Fruit fly (Drosophila melanogaster) whole organism, embryonic: ENCODE data around the gene CG15888.

Source experiments
- Aef1 ChIP-seq: fragments of 200-800 bp; sonication (Bioruptor generic); IDR thresholded peaks from 3 replicates; pipeline ENCODE4 v1.3.6; 2022; ENCODE audit warnings: missing biosample characterization, missing genetic modification characterization
- BEAF-32 ChIP-seq: fragments of 200-800 bp; sonication (Bioruptor generic); optimal IDR thresholded peaks from 3 replicates; lab custom pipeline; 2017; ENCODE audit warnings: missing biosample characterization, missing genetic modification characterization, mild to moderate bottlenecking, moderate library complexity, missing genetic modification reagents
- CG10147 ChIP-seq: fragments of 200-800 bp; sonication (Bioruptor generic); optimal IDR thresholded peaks from 2 replicates; lab custom pipeline; 2019; ENCODE audit warnings: missing biosample characterization, mild to moderate bottlenecking, missing genetic modification characterization, moderate library complexity
- CG11398 ChIP-seq: fragments of 200-800 bp; sonication (Bioruptor generic); optimal IDR thresholded peaks from 2 replicates; lab custom pipeline; 2016; ENCODE audit warnings: missing biosample characterization, missing genetic modification characterization
- CG12104 ChIP-seq: fragments of 200-800 bp; sonication (Bioruptor generic); optimal IDR thresholded peaks from 3 replicates; lab custom pipeline; 2016; ENCODE audit warnings: missing biosample characterization, missing genetic modification characterization
- CG14667 ChIP-seq: fragments of 200-800 bp; sonication (Bioruptor generic); IDR thresholded peaks from 2 replicates; pipeline ENCODE4 v1.3.6; 2022; ENCODE audit warnings: missing biosample characterization, missing genetic modification characterization
- CG14965 ChIP-seq: fragments of 200-800 bp; sonication (Bioruptor generic); optimal IDR thresholded peaks from 2 replicates; lab custom pipeline; 2016; ENCODE audit warnings: missing biosample characterization, missing genetic modification characterization, borderline replicate concordance
- CG1529 ChIP-seq: fragments of 200-800 bp; sonication (Bioruptor generic); optimal IDR thresholded peaks from 3 replicates; lab custom pipeline; 2018; ENCODE audit warnings: missing biosample characterization, missing genetic modification characterization
- CG17359 ChIP-seq: fragments of 200-800 bp; sonication (Bioruptor generic); optimal IDR thresholded peaks from 3 replicates; lab custom pipeline; 2018; ENCODE audit warnings: missing biosample characterization, mild to moderate bottlenecking, missing genetic modification characterization, moderate library complexity
- CG17385 ChIP-seq: fragments of 200-800 bp; sonication (Bioruptor generic); optimal IDR thresholded peaks from 3 replicates; lab custom pipeline; 2018; ENCODE audit warnings: missing biosample characterization, mild to moderate bottlenecking, missing genetic modification characterization
- CG18476 ChIP-seq: fragments of 200-800 bp; sonication (Bioruptor generic); optimal IDR thresholded peaks from 2 replicates; lab custom pipeline; 2016; ENCODE audit warnings: missing biosample characterization, mild to moderate bottlenecking, missing genetic modification characterization
- CG18619 ChIP-seq: fragments of 200-800 bp; sonication (Bioruptor generic); optimal IDR thresholded peaks from 3 replicates; lab custom pipeline; 2017; ENCODE audit warnings: missing biosample characterization, mild to moderate bottlenecking, missing genetic modification characterization
- CG30403 ChIP-seq: fragments of 200-800 bp; sonication (Bioruptor generic); optimal IDR thresholded peaks from 3 replicates; lab custom pipeline; 2016; ENCODE audit warnings: missing biosample characterization, missing genetic modification characterization
- CG3838 ChIP-seq: fragments of 200-800 bp; sonication (Bioruptor generic); optimal IDR thresholded peaks from 3 replicates; lab custom pipeline; 2016; ENCODE audit warnings: missing biosample characterization, missing genetic modification characterization
- CG3847 ChIP-seq: fragments of 200-800 bp; sonication (Bioruptor generic); IDR thresholded peaks from 2 replicates; pipeline ENCODE4 v1.3.6; 2022; ENCODE audit warnings: missing biosample characterization, missing genetic modification characterization
- CG4360 ChIP-seq: fragments of 200-800 bp; sonication (Bioruptor generic); IDR thresholded peaks from 2 replicates; pipeline ENCODE4 v1.3.6; 2022; ENCODE audit warnings: missing biosample characterization, missing genetic modification characterization
- CG8359 ChIP-seq: fragments of 200-800 bp; sonication (Bioruptor generic); optimal IDR thresholded peaks from 2 replicates; lab custom pipeline; 2017; ENCODE audit warnings: missing biosample characterization, mild to moderate bottlenecking, missing genetic modification characterization, borderline replicate concordance
- CG9932 ChIP-seq: fragments of 200-800 bp; sonication (Bioruptor generic); IDR thresholded peaks from 2 replicates; pipeline ENCODE4 v1.3.6; 2022; ENCODE audit warnings: missing biosample characterization, missing genetic modification characterization
- D ChIP-seq, 2 experiments: fragments of 200-800 bp in 1 of 2; fragments of >200 bp in 1 of 2; sonication (Bioruptor generic) in 1 of 2; optimal IDR thresholded peaks; 2 replicates in 1 of 2; 3 replicates in 1 of 2; lab custom pipeline; 2017; ENCODE audit warnings: mild to moderate bottlenecking in 1 of 2, missing biosample characterization in 1 of 2, missing genetic modification characterization in 1 of 2, missing genetic modification reagents in 1 of 2
- E2f1 ChIP-seq: fragments of 200-800 bp; sonication (Bioruptor generic); IDR thresholded peaks from 2 replicates; pipeline ENCODE4 v1.3.6; 2022; ENCODE audit warnings: missing biosample characterization, missing genetic modification characterization
- Eip74EF ChIP-seq, 2 experiments: fragments of 200-800 bp in 1 of 2; fragments of >200 bp in 1 of 2; sonication (Bioruptor generic) in 1 of 2; optimal IDR thresholded peaks; 2 replicates each; lab custom pipeline; 2017 to 2019; ENCODE audit warnings: missing biosample characterization in 2 of 2, missing genetic modification characterization in 2 of 2, mild to moderate bottlenecking in 1 of 2, moderate library complexity in 1 of 2
- Ets65A ChIP-seq: fragments of 200-800 bp; sonication (Bioruptor generic); peaks from one replicate; lab custom pipeline; 2016; ENCODE audit warnings: missing biosample characterization, missing genetic modification characterization
- MTF-1 ChIP-seq: fragments of 200-800 bp; sonication (Bioruptor generic); optimal IDR thresholded peaks from 2 replicates; lab custom pipeline; 2018; ENCODE audit warnings: missing biosample characterization, mild to moderate bottlenecking, missing genetic modification characterization, borderline replicate concordance
- Med ChIP-seq: fragments of 200-800 bp; sonication (Bioruptor generic); peaks from one replicate; lab custom pipeline; 2016; ENCODE audit warnings: missing biosample characterization, missing genetic modification characterization, mild to moderate bottlenecking, inconsistent platforms, moderate library complexity
- Meics ChIP-seq: fragments of 200-800 bp; sonication (Bioruptor generic); optimal IDR thresholded peaks from 2 replicates; lab custom pipeline; 2017; ENCODE audit warnings: missing biosample characterization, mild to moderate bottlenecking, missing genetic modification characterization
- Oaz ChIP-seq: fragments of 200-800 bp; sonication (Bioruptor generic); IDR thresholded peaks from 2 replicates; pipeline ENCODE4 v1.3.6; 2022; ENCODE audit warnings: missing biosample characterization, missing genetic modification characterization
- Optix ChIP-seq: fragments of 200-800 bp; sonication (Bioruptor generic); IDR thresholded peaks from 3 replicates; pipeline ENCODE4 v1.3.6; 2022; ENCODE audit warnings: missing biosample characterization, missing genetic modification characterization
- Sin3A ChIP-seq: fragments of >200 bp; optimal IDR thresholded peaks from 2 replicates; lab custom pipeline; 2018
- Usf ChIP-seq: fragments of 200-800 bp; sonication (Bioruptor generic); optimal IDR thresholded peaks from 2 replicates; lab custom pipeline; 2017; ENCODE audit warnings: missing genotype, missing biosample characterization, missing genetic modification characterization
- ase ChIP-seq: fragments of 200-800 bp; sonication (Bioruptor generic); IDR thresholded peaks from 3 replicates; pipeline ENCODE4 v1.3.6; 2022; ENCODE audit warnings: missing biosample characterization, missing genetic modification characterization
- ash1 ChIP-seq: fragments of 200-800 bp; sonication (Bioruptor generic); optimal IDR thresholded peaks from 2 replicates; lab custom pipeline; 2018; ENCODE audit warnings: missing biosample characterization, mild to moderate bottlenecking, missing genetic modification characterization
- ato ChIP-seq: fragments of 200-800 bp; sonication (Bioruptor generic); IDR thresholded peaks from 2 replicates; pipeline ENCODE4 v1.3.6; 2022; ENCODE audit warnings: missing biosample characterization, missing genetic modification characterization; ENCODE audit not compliant: partially characterized antibody
- bbx ChIP-seq: fragments of 200-800 bp; sonication (Bioruptor generic); IDR thresholded peaks from 2 replicates; pipeline ENCODE4 v1.3.6; 2022; ENCODE audit warnings: missing biosample characterization, missing genetic modification characterization; ENCODE audit not compliant: partially characterized antibody
- chn ChIP-seq: fragments of 200-800 bp; sonication (Bioruptor generic); optimal IDR thresholded peaks from 2 replicates; lab custom pipeline; 2016; ENCODE audit warnings: missing biosample characterization, missing genetic modification characterization
- cwo ChIP-seq: fragments of 200-800 bp; sonication (Bioruptor generic); optimal IDR thresholded peaks from 3 replicates; lab custom pipeline; 2017; ENCODE audit warnings: missing biosample characterization, missing genetic modification characterization, mild to moderate bottlenecking, moderate library complexity, missing genetic modification reagents
- dimm ChIP-seq: fragments of 200-800 bp; sonication (Bioruptor generic); IDR thresholded peaks from 2 replicates; pipeline ENCODE4 v1.3.6; 2022; ENCODE audit warnings: missing biosample characterization, missing genetic modification characterization
- ems ChIP-seq: fragments of 200-800 bp; sonication (Bioruptor generic); optimal IDR thresholded peaks from 3 replicates; lab custom pipeline; 2016; ENCODE audit warnings: missing biosample characterization, missing genetic modification characterization
- gfzf ChIP-seq: fragments of 200-800 bp; sonication (Bioruptor generic); optimal IDR thresholded peaks from 2 replicates; lab custom pipeline; 2016; ENCODE audit warnings: missing biosample characterization, mild to moderate bottlenecking, missing genetic modification characterization, moderate library complexity
- grau ChIP-seq: fragments of 200-800 bp; optimal IDR thresholded peaks from 3 replicates; lab custom pipeline; 2019; ENCODE audit warnings: missing biosample characterization, mild to moderate bottlenecking, missing genetic modification characterization, moderate library complexity
- h ChIP-seq: fragments of >200 bp; optimal IDR thresholded peaks from 2 replicates; lab custom pipeline; 2017
- her ChIP-seq: fragments of 200-800 bp; sonication (Bioruptor generic); optimal IDR thresholded peaks from 2 replicates; lab custom pipeline; 2016; ENCODE audit warnings: missing biosample characterization, missing genetic modification characterization
- kay ChIP-seq: fragments of 200-800 bp; sonication (Bioruptor generic); optimal IDR thresholded peaks from 2 replicates; lab custom pipeline; 2016; ENCODE audit warnings: missing biosample characterization, missing genetic modification characterization
- ken ChIP-seq: fragments of 200-800 bp; sonication (Bioruptor generic); IDR thresholded peaks from 3 replicates; pipeline ENCODE4 v1.3.6; 2022; ENCODE audit warnings: missing biosample characterization, missing genetic modification characterization
- kni ChIP-seq: fragments of 200-800 bp; sonication (Bioruptor generic); optimal IDR thresholded peaks from 3 replicates; lab custom pipeline; 2017; ENCODE audit warnings: mild to moderate bottlenecking, missing biosample characterization, missing genetic modification reagents, missing genetic modification characterization
- nau ChIP-seq: fragments of 200-800 bp; sonication (Bioruptor generic); optimal IDR thresholded peaks from 3 replicates; lab custom pipeline; 2017; ENCODE audit warnings: missing biosample characterization, mild to moderate bottlenecking, missing genetic modification characterization, missing genetic modification reagents
- nmo ChIP-seq: fragments of 200-800 bp; sonication (Bioruptor generic); optimal IDR thresholded peaks from 2 replicates; lab custom pipeline; 2018; ENCODE audit warnings: missing biosample characterization, mild to moderate bottlenecking, missing genetic modification characterization, moderate library complexity
- pum ChIP-seq: fragments of 200-800 bp; sonication (Bioruptor generic); optimal IDR thresholded peaks from 2 replicates; lab custom pipeline; 2016; ENCODE audit warnings: missing biosample characterization, missing genetic modification characterization
- salm ChIP-seq: fragments of 200-800 bp; sonication (Bioruptor generic); optimal IDR thresholded peaks from 2 replicates; lab custom pipeline; 2018; ENCODE audit warnings: missing biosample characterization, mild to moderate bottlenecking, missing genetic modification characterization
- tap ChIP-seq: fragments of 200-800 bp; optimal IDR thresholded peaks from 3 replicates; lab custom pipeline; 2019; ENCODE audit warnings: missing biosample characterization, mild to moderate bottlenecking, missing genetic modification characterization, moderate library complexity
- trem ChIP-seq: fragments of 200-800 bp; optimal IDR thresholded peaks from 3 replicates; lab custom pipeline; 2019; ENCODE audit warnings: missing biosample characterization, mild to moderate bottlenecking, missing genetic modification characterization, moderate library complexity

Gene CG15888

dm6 chr3R:13264061-13264661 lies 22.2 kb downstream of the CG15888 start, which contains the start of gene Ravus (continued):
- no peak for TF ChIP-seq CG17385
- peak; percentile 24 for TF ChIP-seq Usf (GFP tag; lab: Kevin White, UChicago)
- peak; percentile 87 for TF ChIP-seq Med (GFP tag; lab: Kevin White, UChicago)
- TF ChIP-seq CG4360 (GFP tag; lab: Robert Waterston, UW), result no peak
- TF ChIP-seq E2f1, result no peak
- TF ChIP-seq ase (GFP tag; lab: Robert Waterston, UW), result no peak
- TF ChIP-seq ato, result no peak
- no peak for TF ChIP-seq dimm (GFP tag; lab: Robert Waterston, UW)
- TF ChIP-seq CG8359 (GFP tag; lab: Kevin White, UChicago), result no peak
- TF ChIP-seq Ets65A (GFP tag; lab: Kevin White, UChicago), result peak; percentile 93
- TF ChIP-seq CG14965, result no peak
- no peak for TF ChIP-seq kay (GFP tag; lab: Kevin White, UChicago)
- no peak for TF ChIP-seq Meics (GFP tag; lab: Kevin White, UChicago)
- TF ChIP-seq Aef1 (GFP tag; lab: Robert Waterston, UW), result 0 out of 3 replicates have a peak, but pooled peaks have one; percentile 29
- peak; percentile 5 for TF ChIP-seq CG18619
- no peak for TF ChIP-seq CG3838 (GFP tag; lab: Kevin White, UChicago)
- TF ChIP-seq CG14667 (GFP tag; lab: Robert Waterston, UW), result peak; percentile 41; the same call in 1 of the 2 replicates
- peak; percentile 64 for TF ChIP-seq CG30403 (GFP tag; lab: Kevin White, UChicago)
- no peak for TF ChIP-seq CG10147 (GFP tag; lab: Kevin White, UChicago)
- TF ChIP-seq CG1529 (GFP tag; lab: Kevin White, UChicago), result no peak
- TF ChIP-seq CG9932 (GFP tag; lab: Robert Waterston, UW), result peak; percentile 67
- no peak for TF ChIP-seq cwo (GFP tag; lab: Kevin White, UChicago)
- no peak for TF ChIP-seq ken
- no peak for TF ChIP-seq Oaz (GFP tag; lab: Robert Waterston, UW)
- no peak for TF ChIP-seq nau (GFP tag; lab: Kevin White, UChicago)
- no peak for TF ChIP-seq chn (GFP tag; lab: Kevin White, UChicago)
- TF ChIP-seq ash1 (GFP tag; lab: Kevin White, UChicago), result no peak
- no peak for TF ChIP-seq CG18476 (GFP tag; lab: Kevin White, UChicago)
- TF ChIP-seq gfzf (GFP tag; lab: Kevin White, UChicago), result peak; percentile 91
- no peak for TF ChIP-seq kni
- TF ChIP-seq tap (tag; lab: Kevin White, UChicago), result no peak
- peak; percentile 95 for TF ChIP-seq Sin3A
- no peak for TF ChIP-seq bbx (GFP tag; lab: Robert Waterston, UW)
- peak; percentile 67 for TF ChIP-seq CG3847 (GFP tag; lab: Robert Waterston, UW)
- peak; percentile 33 for TF ChIP-seq pum
- TF ChIP-seq nmo (GFP tag; lab: Kevin White, UChicago), result peak; percentile 84
- TF ChIP-seq h (lab: Kevin White, UChicago), result no peak
- TF ChIP-seq CG12104 (GFP tag; lab: Kevin White, UChicago), result no peak
- no peak for TF ChIP-seq MTF-1
- TF ChIP-seq her (GFP tag; lab: Kevin White, UChicago), result no peak
- no peak for TF ChIP-seq salm (tag; lab: Kevin White, UChicago)
- TF ChIP-seq Eip74EF (GFP tag; optimal IDR thresholded peaks at IDR 0.05; lab: Kevin White, UChicago), result no peak
- peak; percentile 67 for TF ChIP-seq grau (tag; lab: Kevin White, UChicago)
- peak; percentile 35 for TF ChIP-seq ems (GFP tag; lab: Kevin White, UChicago)
- TF ChIP-seq D (optimal IDR thresholded peaks at IDR 0.05; lab: Kevin White, UChicago), result no peak
- no peak for TF ChIP-seq D (GFP tag; optimal IDR thresholded peaks at IDR 0.05; lab: Kevin White, UChicago)
- no peak for TF ChIP-seq Optix (GFP tag; lab: Robert Waterston, UW)
- peak; percentile 53 for TF ChIP-seq BEAF-32 (GFP tag; lab: Kevin White, UChicago)
- peak; percentile 57 for TF ChIP-seq trem
- no peak for TF ChIP-seq CG11398
- TF ChIP-seq CG17359, result no peak
